Fruit fly (Drosophila melanogaster) whole organism, embryonic: ENCODE results near the gene CG34313.

Experiments
- Abd-B ChIP-seq: fragments of 200-800 bp; sonication (Bioruptor generic); optimal IDR thresholded peaks from 2 replicates; lab custom pipeline; 2018; ENCODE audit warnings: missing biosample characterization, mild to moderate bottlenecking, missing genetic modification characterization, moderate library complexity
- Ada2b ChIP-seq: fragments of 200-800 bp; sonication (Bioruptor generic); IDR thresholded peaks from 2 replicates; pipeline ENCODE4 v1.3.6; 2022; ENCODE audit warnings: missing biosample characterization, missing genetic modification characterization
- Asciz ChIP-seq: fragments of 200-800 bp; sonication (Bioruptor generic); optimal IDR thresholded peaks from 2 replicates; lab custom pipeline; 2017; ENCODE audit warnings: missing biosample characterization, mild to moderate bottlenecking, missing genetic modification characterization, missing genetic modification reagents
- Awh ChIP-seq: fragments of 200-800 bp; sonication (Bioruptor generic); IDR thresholded peaks from 2 replicates; pipeline ENCODE4, ENCODE4 v1.3.6; 2022; ENCODE audit warnings: missing biosample characterization, missing genetic modification characterization
- Bgb ChIP-seq: fragments of 200-800 bp; sonication (Bioruptor generic); IDR thresholded peaks from 2 replicates; pipeline ENCODE4 v1.3.6; 2022; ENCODE audit warnings: missing biosample characterization, missing genetic modification characterization; ENCODE audit not compliant: partially characterized antibody
- CG10431 ChIP-seq: fragments of 200-800 bp; sonication (Bioruptor generic); optimal IDR thresholded peaks from 3 replicates; lab custom pipeline; 2018; ENCODE audit warnings: missing biosample characterization, mild to moderate bottlenecking, missing genetic modification characterization
- CG10565 ChIP-seq: fragments of 200-800 bp; sonication (Bioruptor generic); optimal IDR thresholded peaks from 3 replicates; lab custom pipeline; 2016; ENCODE audit warnings: missing biosample characterization, mild to moderate bottlenecking, missing genetic modification characterization
- CG11695 ChIP-seq: fragments of 200-800 bp; sonication (Bioruptor generic); IDR thresholded peaks from 3 replicates; pipeline ENCODE4 v1.3.6; 2022; ENCODE audit warnings: missing biosample characterization, missing genetic modification characterization
- CG13296 ChIP-seq: fragments of 200-800 bp; sonication (Bioruptor generic); optimal IDR thresholded peaks from 3 replicates; lab custom pipeline; 2018; ENCODE audit warnings: missing biosample characterization, mild to moderate bottlenecking, missing genetic modification characterization
- CG13775 ChIP-seq: fragments of 200-800 bp; sonication (Bioruptor generic); optimal IDR thresholded peaks from 3 replicates; lab custom pipeline; 2017; ENCODE audit warnings: missing biosample characterization, mild to moderate bottlenecking, missing genetic modification characterization
- CG14050 ChIP-seq: fragments of 200-800 bp; sonication (Bioruptor generic); IDR thresholded peaks from 3 replicates; pipeline ENCODE4 v1.3.6; 2022; ENCODE audit warnings: missing biosample characterization, missing genetic modification characterization
- CG14710 ChIP-seq: fragments of 200-800 bp; sonication (Bioruptor generic); optimal IDR thresholded peaks from 3 replicates; lab custom pipeline; 2019; ENCODE audit warnings: missing biosample characterization, mild to moderate bottlenecking, missing genetic modification characterization, moderate library complexity
- CG14860 ChIP-seq: fragments of 200-800 bp; sonication (Bioruptor generic); IDR thresholded peaks from 3 replicates; pipeline ENCODE4 v1.3.6; 2022; ENCODE audit warnings: missing biosample characterization, missing genetic modification characterization; ENCODE audit not compliant: partially characterized antibody
- CG15696 ChIP-seq: fragments of 200-800 bp; sonication (Bioruptor generic); optimal IDR thresholded peaks from 2 replicates; lab custom pipeline; 2019; ENCODE audit warnings: missing biosample characterization, mild to moderate bottlenecking, missing genetic modification characterization, moderate library complexity
- CG16815 ChIP-seq: fragments of 200-800 bp; sonication (Bioruptor generic); optimal IDR thresholded peaks from 3 replicates; lab custom pipeline; 2017; ENCODE audit warnings: missing biosample characterization, mild to moderate bottlenecking, missing genetic modification characterization
- CG17328 ChIP-seq: fragments of 200-800 bp; sonication (Bioruptor generic); IDR thresholded peaks from 2 replicates; pipeline ENCODE4 v1.3.6; 2022; ENCODE audit warnings: missing biosample characterization, missing genetic modification characterization
- CG17829 ChIP-seq: fragments of 200-800 bp; optimal IDR thresholded peaks from 2 replicates; lab custom pipeline; 2019; ENCODE audit warnings: missing biosample characterization, mild to moderate bottlenecking, missing genetic modification characterization, moderate library complexity
- CG17912 ChIP-seq: fragments of 200-800 bp; sonication (Bioruptor generic); optimal IDR thresholded peaks from 2 replicates; lab custom pipeline; 2018; ENCODE audit warnings: missing biosample characterization, mild to moderate bottlenecking, missing genetic modification characterization
- CG1832 ChIP-seq: fragments of 200-800 bp; sonication (Bioruptor generic); optimal IDR thresholded peaks from 2 replicates; lab custom pipeline; 2017; ENCODE audit warnings: missing biosample characterization, mild to moderate bottlenecking, missing genetic modification characterization, inconsistent platforms
- CG2199 ChIP-seq: fragments of 200-800 bp; sonication (Bioruptor generic); IDR thresholded peaks from 3 replicates; pipeline ENCODE4 v1.3.6; 2022; ENCODE audit warnings: missing biosample characterization, missing genetic modification characterization
- CG4730 ChIP-seq: fragments of 200-800 bp; sonication (Bioruptor generic); IDR thresholded peaks from 2 replicates; pipeline ENCODE4 v1.3.6; 2022; ENCODE audit warnings: missing biosample characterization, missing genetic modification characterization
- CG8765 ChIP-seq: fragments of 200-800 bp; sonication (Bioruptor generic); IDR thresholded peaks from 2 replicates; pipeline ENCODE4 v1.3.6; 2022; ENCODE audit warnings: missing biosample characterization, missing genetic modification characterization
- Camta ChIP-seq: fragments of 200-800 bp; sonication (Bioruptor generic); optimal IDR thresholded peaks from 2 replicates; lab custom pipeline; 2016; ENCODE audit warnings: missing biosample characterization, missing genetic modification characterization
- E2f1 ChIP-seq: fragments of 200-800 bp; sonication (Bioruptor generic); IDR thresholded peaks from 2 replicates; pipeline ENCODE4 v1.3.6; 2022; ENCODE audit warnings: missing biosample characterization, missing genetic modification characterization
- HLH3B ChIP-seq: fragments of 200-800 bp; sonication (Bioruptor generic); IDR thresholded peaks from 2 replicates; pipeline ENCODE4 v1.3.6; 2022; ENCODE audit warnings: missing biosample characterization, missing genetic modification characterization
- Hr39 ChIP-seq: fragments of >200 bp; optimal IDR thresholded peaks from 2 replicates; lab custom pipeline; 2017
- Jarid2 ChIP-seq: fragments of 200-800 bp; sonication (Bioruptor generic); optimal IDR thresholded peaks from 3 replicates; lab custom pipeline; 2017; ENCODE audit warnings: mild to moderate bottlenecking, missing biosample characterization, missing genetic modification reagents, missing genetic modification characterization
- Lim3 ChIP-seq: fragments of 200-800 bp; sonication (Bioruptor generic); IDR thresholded peaks from 2 replicates; pipeline ENCODE4 v1.3.6; 2022; ENCODE audit warnings: missing biosample characterization, missing genetic modification characterization
- Meics ChIP-seq: fragments of 200-800 bp; sonication (Bioruptor generic); optimal IDR thresholded peaks from 2 replicates; lab custom pipeline; 2017; ENCODE audit warnings: missing biosample characterization, mild to moderate bottlenecking, missing genetic modification characterization
- Neu2 ChIP-seq: fragments of 200-800 bp; sonication (Bioruptor generic); optimal IDR thresholded peaks from 3 replicates; lab custom pipeline; 2016; ENCODE audit warnings: missing biosample characterization, missing genetic modification characterization, borderline replicate concordance
- Sry-δ ChIP-seq: fragments of 200-800 bp; sonication (Bioruptor generic); optimal IDR thresholded peaks from 2 replicates; lab custom pipeline; 2016; ENCODE audit warnings: missing biosample characterization, missing genetic modification characterization
- amos ChIP-seq: fragments of 200-800 bp; sonication (Bioruptor generic); IDR thresholded peaks from 2 replicates; pipeline ENCODE4 v1.3.6; 2022; ENCODE audit warnings: missing biosample characterization, missing genetic modification characterization; ENCODE audit not compliant: partially characterized antibody
- ap ChIP-seq: fragments of 200-800 bp; sonication (Bioruptor generic); IDR thresholded peaks from 2 replicates; pipeline ENCODE4 v1.3.6; 2022; ENCODE audit warnings: missing biosample characterization, missing genetic modification characterization
- az2 ChIP-seq: fragments of 200-800 bp; sonication (Bioruptor generic); optimal IDR thresholded peaks from 3 replicates; lab custom pipeline; 2016; ENCODE audit warnings: missing biosample characterization, missing genetic modification characterization
- bigmax ChIP-seq: fragments of 200-800 bp; sonication (Bioruptor generic); optimal IDR thresholded peaks from 2 replicates; lab custom pipeline; 2018; ENCODE audit warnings: missing biosample characterization, mild to moderate bottlenecking, missing genetic modification characterization
- cad ChIP-seq: fragments of >200 bp; optimal IDR thresholded peaks from 2 replicates; lab custom pipeline; 2017; ENCODE audit warnings: missing biosample characterization, missing genetic modification characterization
- chm ChIP-seq: fragments of 200-800 bp; sonication (Bioruptor generic); IDR thresholded peaks from 2 replicates; pipeline ENCODE4 v1.3.6; 2022; ENCODE audit warnings: missing biosample characterization, missing genetic modification characterization
- crc ChIP-seq: fragments of 200-800 bp; sonication (Bioruptor generic); optimal IDR thresholded peaks from 2 replicates; lab custom pipeline; 2016; ENCODE audit warnings: missing biosample characterization, missing genetic modification characterization
- dan ChIP-seq: fragments of 200-800 bp; sonication (Bioruptor generic); IDR thresholded peaks from 2 replicates; pipeline ENCODE4 v1.3.6; 2022; ENCODE audit warnings: missing biosample characterization, missing genetic modification characterization
- fd64A ChIP-seq: fragments of 200-800 bp; sonication (Bioruptor generic); optimal IDR thresholded peaks from 3 replicates; lab custom pipeline; 2018; ENCODE audit warnings: missing biosample characterization, mild to moderate bottlenecking, missing genetic modification characterization
- gce ChIP-seq: fragments of 200-800 bp; sonication (Bioruptor generic); IDR thresholded peaks from 3 replicates; pipeline ENCODE4 v1.3.6; 2022; ENCODE audit warnings: missing biosample characterization, missing genetic modification characterization
- grau ChIP-seq: fragments of 200-800 bp; optimal IDR thresholded peaks from 3 replicates; lab custom pipeline; 2019; ENCODE audit warnings: missing biosample characterization, mild to moderate bottlenecking, missing genetic modification characterization, moderate library complexity
- ham ChIP-seq: fragments of 200-800 bp; sonication (Bioruptor generic); IDR thresholded peaks from 2 replicates; pipeline ENCODE4 v1.3.6; 2022; ENCODE audit warnings: missing biosample characterization, missing genetic modification characterization
- oc ChIP-seq: fragments of 200-800 bp; sonication (Bioruptor generic); optimal IDR thresholded peaks from 2 replicates; lab custom pipeline; 2018; ENCODE audit warnings: missing biosample characterization, mild to moderate bottlenecking, missing genetic modification characterization, moderate library complexity
- p53 ChIP-seq: fragments of 200-800 bp; sonication (Bioruptor generic); optimal IDR thresholded peaks from 2 replicates; lab custom pipeline; 2016; ENCODE audit warnings: missing biosample characterization, missing genetic modification characterization
- pzg ChIP-seq: fragments of 200-800 bp; sonication (Bioruptor generic); optimal IDR thresholded peaks from 3 replicates; lab custom pipeline; 2018; ENCODE audit warnings: missing biosample characterization, mild to moderate bottlenecking, missing genetic modification characterization, moderate library complexity
- sc ChIP-seq, 3 experiments: fragments of >200 bp in 2 of 3; fragments of 200-800 bp in 1 of 3; sonication (Bioruptor generic) in 1 of 3; optimal IDR thresholded peaks; 2 replicates in 2 of 3; 3 replicates in 1 of 3; lab custom pipeline; 2017; ENCODE audit warnings: mild to moderate bottlenecking in 1 of 3, missing biosample characterization in 1 of 3, missing genetic modification characterization in 1 of 3, missing genetic modification reagents in 1 of 3
- sima ChIP-seq: fragments of 200-800 bp; sonication (Bioruptor generic); optimal IDR thresholded peaks from 2 replicates; lab custom pipeline; 2016; ENCODE audit warnings: missing biosample characterization, missing genetic modification characterization
- sug ChIP-seq: fragments of 200-800 bp; optimal IDR thresholded peaks from 2 replicates; lab custom pipeline; 2019; ENCODE audit warnings: missing biosample characterization, mild to moderate bottlenecking, missing genetic modification characterization, moderate library complexity
- wor ChIP-seq: fragments of 200-800 bp; sonication (Bioruptor generic); IDR thresholded peaks from 2 replicates; pipeline ENCODE4 v1.3.6; 2022; ENCODE audit warnings: missing biosample characterization, missing genetic modification characterization
- z ChIP-seq: fragments of 200-800 bp; sonication (Bioruptor generic); IDR thresholded peaks from 3 replicates; pipeline ENCODE4 v1.3.6; 2022; ENCODE audit warnings: missing biosample characterization, missing genetic modification characterization
- zen ChIP-seq: fragments of 200-800 bp; sonication (Bioruptor generic); optimal IDR thresholded peaks from 3 replicates; lab custom pipeline; 2018; ENCODE audit warnings: missing biosample characterization, mild to moderate bottlenecking, missing genetic modification characterization, moderate library complexity

Gene CG34313

DNA sequence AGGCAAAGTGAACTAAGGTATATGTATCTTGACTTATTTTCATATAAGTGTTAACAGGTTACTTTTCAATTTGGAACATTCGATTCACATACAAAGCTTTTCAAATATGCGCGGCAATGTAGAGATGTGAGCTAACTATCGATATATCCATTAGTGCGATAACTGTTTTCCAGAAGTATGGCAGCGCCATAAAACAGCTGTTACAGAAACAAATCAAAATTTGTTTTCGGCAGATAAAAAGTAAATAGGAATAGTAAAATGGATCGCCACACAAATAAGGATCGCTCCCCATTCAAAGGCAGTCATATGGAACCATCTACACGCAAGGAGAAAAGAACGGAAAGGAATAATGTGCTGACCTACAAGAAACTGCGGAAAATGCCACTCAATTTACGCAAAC, at the start of gene CG34313, which contains the start of the genes CG32832 and CG31743 (continued):
- TF ChIP-seq wor (GFP tag; lab: Robert Waterston, UW) (no peak), ham (no peak), zen (tag; lab: Kevin White, UChicago) (peak; percentile 9), chm (no peak), CG8765 (no peak), CG11695 (GFP tag; lab: Robert Waterston, UW) (no peak), Meics (no peak), pzg (peak; percentile 86), ap (GFP tag; lab: Robert Waterston, UW) (no peak), CG13296 (GFP tag; lab: Kevin White, UChicago) (no peak), CG14860 (GFP tag; lab: Robert Waterston, UW) (0 out of 3 replicates have a peak, but pooled peaks have one; percentile 40), sima (GFP tag; lab: Kevin White, UChicago) (no peak), gce (GFP tag; lab: Robert Waterston, UW) (no peak), Abd-B (GFP tag; lab: Kevin White, UChicago) (no peak), Awh (GFP tag; lab: Robert Waterston, UW) (no peak), Camta (no peak), fd64A (GFP tag; lab: Kevin White, UChicago) (no peak), amos (GFP tag; lab: Robert Waterston, UW) (peak; percentile 78; the same call in 1 of the 2 replicates), CG15696 (no peak), cad (GFP tag; lab: Kevin White, UChicago) (no peak), CG4730 (GFP tag; lab: Robert Waterston, UW) (no peak), crc (no peak), Hr39 (no peak), CG17829 (peak; percentile 24), Ada2b (GFP tag; lab: Robert Waterston, UW) (no peak), Lim3 (no peak), Sry-δ (GFP tag; lab: Kevin White, UChicago) (peak; percentile 95), sc (optimal IDR thresholded peaks at IDR 0.05; lab: Kevin White, UChicago) (no peak), sc (GFP tag; optimal IDR thresholded peaks at IDR 0.05; lab: Kevin White, UChicago) (no peak), CG1832 (GFP tag; lab: Kevin White, UChicago) (no peak), Asciz (GFP tag; lab: Kevin White, UChicago) (no peak), CG10431 (GFP tag; lab: Kevin White, UChicago) (no peak), p53 (GFP tag; lab: Kevin White, UChicago) (no peak), grau (tag; lab: Kevin White, UChicago) (no peak), CG10565 (no peak), sug (tag; lab: Kevin White, UChicago) (no peak), z (no peak), Jarid2 (no peak), CG14050 (GFP tag; lab: Robert Waterston, UW) (no peak), az2 (GFP tag; lab: Kevin White, UChicago) (no peak), HLH3B (GFP tag; lab: Robert Waterston, UW) (no peak), Bgb (GFP tag; lab: Robert Waterston, UW) (peak; percentile 76), CG2199 (GFP tag; lab: Robert Waterston, UW) (no peak), CG17912 (no peak), E2f1 (GFP tag; lab: Robert Waterston, UW) (no peak), CG14710 (tag; lab: Kevin White, UChicago) (no peak), Neu2 (GFP tag; lab: Kevin White, UChicago) (no peak), CG17328 (GFP tag; lab: Robert Waterston, UW) (no peak), CG16815 (no peak), dan (GFP tag; lab: Robert Waterston, UW) (no peak), bigmax (GFP tag; lab: Kevin White, UChicago) (no peak), oc (tag; lab: Kevin White, UChicago) (no peak), CG13775 (GFP tag; lab: Kevin White, UChicago) (no peak)
